Worm (Caenorhabditis elegans): ENCODE results near the gene M01F1.9.

M01F1.9 gene

ce11 chrIII:3498957-3499356 is at the start of gene M01F1.9:
Gene M01F1.9 (minus strand): TSS chrIII:3499057.
- TF ChIP-seq ceh-36 (tag; optimal IDR thresholded peaks at IDR 0.05) (no peak), tbx-37 (GFP tag; conservative IDR thresholded peaks at IDR 0.05) (no peak), tbx-11 (GFP tag; IDR thresholded peaks at IDR 0.05) (no peak), ets-7 (tag; optimal IDR thresholded peaks at IDR 0.05) (no peak), hnd-1 (tag; optimal IDR thresholded peaks at IDR 0.05) (no peak)

ce11 chrIII:3548017-3548416 is 49.2 kb upstream of the M01F1.9 start, which contains the start of gene C54C6.11:
Gene C54C6.11 (plus strand): TSS chrIII:3548317.
- TF ChIP-seq sea-1 (GFP tag; conservative IDR thresholded peaks at IDR 0.05) = no peak
- no peak for TF ChIP-seq flt-1 (GFP tag; IDR thresholded peaks at IDR 0.05)
- TF ChIP-seq hmg-4 (GFP tag; optimal IDR thresholded peaks at IDR 0.05) = no peak
- TF ChIP-seq aly-1 (tag; optimal IDR thresholded peaks at IDR 0.05) = no peak
- no peak for TF ChIP-seq ets-7 (tag; optimal IDR thresholded peaks at IDR 0.05)
- TF ChIP-seq ceh-36 (tag; optimal IDR thresholded peaks at IDR 0.05) = no peak
- no peak for TF ChIP-seq F13C5.2 (tag; optimal IDR thresholded peaks at IDR 0.05)
- TF ChIP-seq hmbx-1 (tag; optimal IDR thresholded peaks at IDR 0.05) = no peak
- TF ChIP-seq tbx-37 (GFP tag; conservative IDR thresholded peaks at IDR 0.05) = no peak
- no peak for TF ChIP-seq ceh-13 (GFP tag; optimal IDR thresholded peaks at IDR 0.05)
- TF ChIP-seq tra-4 (tag; optimal IDR thresholded peaks at IDR 0.05) = no peak
- no peak for TF ChIP-seq scrt-1 (GFP tag; IDR thresholded peaks at IDR 0.05)
- no peak for TF ChIP-seq hnd-1 (tag; optimal IDR thresholded peaks at IDR 0.05)
- no peak for TF ChIP-seq ama-1 (optimal IDR thresholded peaks at IDR 0.05)
- no peak for TF ChIP-seq tbx-11 (GFP tag; IDR thresholded peaks at IDR 0.05)

- TF ChIP-seq sea-1 (GFP tag; conservative IDR thresholded peaks at IDR 0.05) = no peak
- TF ChIP-seq tbx-37 (GFP tag; conservative IDR thresholded peaks at IDR 0.05) = no peak
- no peak for TF ChIP-seq hmbx-1 (tag; optimal IDR thresholded peaks at IDR 0.05)
- no peak for TF ChIP-seq flt-1 (GFP tag; IDR thresholded peaks at IDR 0.05)
- TF ChIP-seq ceh-36 (tag; optimal IDR thresholded peaks at IDR 0.05) = no peak
- TF ChIP-seq scrt-1 (GFP tag; IDR thresholded peaks at IDR 0.05) = no peak
- no peak for TF ChIP-seq ama-1 (optimal IDR thresholded peaks at IDR 0.05)
- TF ChIP-seq tra-4 (tag; optimal IDR thresholded peaks at IDR 0.05) = no peak
- no peak for TF ChIP-seq F13C5.2 (tag; optimal IDR thresholded peaks at IDR 0.05)
- TF ChIP-seq hmg-4 (GFP tag; optimal IDR thresholded peaks at IDR 0.05) = no peak
- TF ChIP-seq tbx-11 (GFP tag; IDR thresholded peaks at IDR 0.05) = no peak
- no peak for TF ChIP-seq pes-1 (GFP tag; IDR thresholded peaks at IDR 0.05)
Measured at ce11 chrIII:3546323-3546722, 47.5 kb upstream of the M01F1.9 start, which contains the start of gene C54C6.7. Gene C54C6.7 (minus strand): TSS chrIII:3546423.

ce11 chrIII:3543071-3543470 is 44.2 kb upstream of the M01F1.9 start:
- TF ChIP-seq pes-1 (GFP tag; IDR thresholded peaks at IDR 0.05) = no peak
- no peak for TF ChIP-seq hmg-4 (GFP tag; optimal IDR thresholded peaks at IDR 0.05)
- TF ChIP-seq aly-1 (tag; optimal IDR thresholded peaks at IDR 0.05) = no peak
- no peak for TF ChIP-seq sea-1 (GFP tag; conservative IDR thresholded peaks at IDR 0.05)
- no peak for TF ChIP-seq F13C5.2 (tag; optimal IDR thresholded peaks at IDR 0.05)
- TF ChIP-seq B0310.2 (tag; optimal IDR thresholded peaks at IDR 0.05) = no peak
- no peak for TF ChIP-seq tbx-11 (GFP tag; IDR thresholded peaks at IDR 0.05)
- TF ChIP-seq ceh-36 (tag; optimal IDR thresholded peaks at IDR 0.05) = no peak
- no peak for TF ChIP-seq ama-1 (optimal IDR thresholded peaks at IDR 0.05)
- TF ChIP-seq hnd-1 (tag; optimal IDR thresholded peaks at IDR 0.05) = no peak

- TF ChIP-seq B0310.2 (tag; optimal IDR thresholded peaks at IDR 0.05) (no peak), hmg-4 (GFP tag; optimal IDR thresholded peaks at IDR 0.05) (no peak), hmbx-1 (tag; optimal IDR thresholded peaks at IDR 0.05) (no peak), tra-4 (tag; optimal IDR thresholded peaks at IDR 0.05) (no peak), F13C5.2 (tag; optimal IDR thresholded peaks at IDR 0.05) (no peak), hnd-1 (tag; optimal IDR thresholded peaks at IDR 0.05) (no peak), flt-1 (GFP tag; IDR thresholded peaks at IDR 0.05) (no peak), ceh-36 (tag; optimal IDR thresholded peaks at IDR 0.05) (no peak), ama-1 (optimal IDR thresholded peaks at IDR 0.05) (no peak), pes-1 (GFP tag; IDR thresholded peaks at IDR 0.05) (no peak), tbx-37 (GFP tag; conservative IDR thresholded peaks at IDR 0.05) (no peak), ceh-13 (GFP tag; optimal IDR thresholded peaks at IDR 0.05) (no peak), ets-7 (tag; optimal IDR thresholded peaks at IDR 0.05) (no peak), tbx-11 (GFP tag; IDR thresholded peaks at IDR 0.05) (no peak), scrt-1 (GFP tag; IDR thresholded peaks at IDR 0.05) (no peak), sea-1 (GFP tag; conservative IDR thresholded peaks at IDR 0.05) (no peak), aly-1 (tag; optimal IDR thresholded peaks at IDR 0.05) (no peak)
Measured at ce11 chrIII:3542105-3542504, 43.2 kb upstream of the M01F1.9 start.

- no peak for TF ChIP-seq hmg-4 (GFP tag; optimal IDR thresholded peaks at IDR 0.05)
- TF ChIP-seq ceh-13 (GFP tag; optimal IDR thresholded peaks at IDR 0.05) = no peak
- TF ChIP-seq ama-1 (optimal IDR thresholded peaks at IDR 0.05) = no peak
- no peak for TF ChIP-seq B0310.2 (tag; optimal IDR thresholded peaks at IDR 0.05)
- TF ChIP-seq tbx-37 (GFP tag; conservative IDR thresholded peaks at IDR 0.05) = no peak
- no peak for TF ChIP-seq pes-1 (GFP tag; IDR thresholded peaks at IDR 0.05)
- TF ChIP-seq ets-7 (tag; optimal IDR thresholded peaks at IDR 0.05) = no peak
- TF ChIP-seq F13C5.2 (tag; optimal IDR thresholded peaks at IDR 0.05) = no peak
Measured at ce11 chrIII:3541539-3541938, 42.7 kb upstream of the M01F1.9 start, which contains the start of gene ben-1. Gene ben-1 (minus strand): TSS chrIII:3541639.

ce11 chrIII:3541093-3541492 is 42.2 kb upstream of the M01F1.9 start:
- TF ChIP-seq hmg-4 (GFP tag; optimal IDR thresholded peaks at IDR 0.05) = no peak
- TF ChIP-seq pes-1 (GFP tag; IDR thresholded peaks at IDR 0.05) = no peak
- TF ChIP-seq tbx-37 (GFP tag; conservative IDR thresholded peaks at IDR 0.05) = no peak
- no peak for TF ChIP-seq hmbx-1 (tag; optimal IDR thresholded peaks at IDR 0.05)
- TF ChIP-seq B0310.2 (tag; optimal IDR thresholded peaks at IDR 0.05) = no peak
- no peak for TF ChIP-seq hnd-1 (tag; optimal IDR thresholded peaks at IDR 0.05)
- TF ChIP-seq tra-4 (tag; optimal IDR thresholded peaks at IDR 0.05) = no peak
- TF ChIP-seq tbx-11 (GFP tag; IDR thresholded peaks at IDR 0.05) = no peak
- no peak for TF ChIP-seq aly-1 (tag; optimal IDR thresholded peaks at IDR 0.05)
- TF ChIP-seq F13C5.2 (tag; optimal IDR thresholded peaks at IDR 0.05) = no peak
- no peak for TF ChIP-seq flt-1 (GFP tag; IDR thresholded peaks at IDR 0.05)
- no peak for TF ChIP-seq ama-1 (optimal IDR thresholded peaks at IDR 0.05)
- no peak for TF ChIP-seq scrt-1 (GFP tag; IDR thresholded peaks at IDR 0.05)
- TF ChIP-seq ceh-13 (GFP tag; optimal IDR thresholded peaks at IDR 0.05) = no peak
- no peak for TF ChIP-seq ets-7 (tag; optimal IDR thresholded peaks at IDR 0.05)
- TF ChIP-seq ceh-36 (tag; optimal IDR thresholded peaks at IDR 0.05) = no peak
- no peak for TF ChIP-seq sea-1 (GFP tag; conservative IDR thresholded peaks at IDR 0.05)
